Worm (Caenorhabditis elegans): Measurements from ENCODE around the gene K09C8.8.

The K09C8.8 gene

ce11 chrX:10965508-10965907 is 5.2 kb upstream of the K09C8.8 start:
- TF ChIP-seq tag-97 (GFP tag; IDR thresholded peaks at IDR 0.05), result no peak
- peak; percentile 54 for TF ChIP-seq ces-1 (GFP tag; optimal IDR thresholded peaks at IDR 0.05)

- TF ChIP-seq zfp-3 (GFP tag; conservative IDR thresholded peaks at IDR 0.05) (no peak), jun-1 (tag; optimal IDR thresholded peaks at IDR 0.05) (no peak), lir-3 (tag; optimal IDR thresholded peaks at IDR 0.05) (no peak), fos-1 (tag; optimal IDR thresholded peaks at IDR 0.05) (no peak), nhr-6 (tag; optimal IDR thresholded peaks at IDR 0.05) (no peak)
These were observed 4.5 kb upstream of the K09C8.8 start, which contains the start of gene lge-1 for ce11 chrX:10966251-10966650. TSS of gene lge-1 (plus strand) at chrX:10966551.

ce11 chrX:10967698-10968097 is 3.0 kb upstream of the K09C8.8 start, which contains the start of gene K09C8.9:
TSS of gene K09C8.9 (minus strand) at chrX:10967798.
- no peak for TF ChIP-seq ZK546.5 (tag; optimal IDR thresholded peaks at IDR 0.05)
- TF ChIP-seq set-16 (GFP tag; IDR thresholded peaks at IDR 0.05), result no peak
- no peak for TF ChIP-seq rbr-2 (tag; optimal IDR thresholded peaks at IDR 0.05)
- no peak for TF ChIP-seq lsy-2 (tag; optimal IDR thresholded peaks at IDR 0.05)
- TF ChIP-seq egl-43 (GFP tag; IDR thresholded peaks at IDR 0.05), result no peak
- no peak for TF ChIP-seq madf-5 (GFP tag; IDR thresholded peaks at IDR 0.05)
- TF ChIP-seq zip-2 (tag; optimal IDR thresholded peaks at IDR 0.05), result no peak
- no peak for TF ChIP-seq pha-4 (GFP tag; IDR thresholded peaks at IDR 0.05)
- TF ChIP-seq pha-4 (tag; optimal IDR thresholded peaks at IDR 0.05), result no peak
- no peak for TF ChIP-seq nhr-76 (tag; optimal IDR thresholded peaks at IDR 0.05)
- no peak for TF ChIP-seq egl-27 (tag; optimal IDR thresholded peaks at IDR 0.05)
- no peak for TF ChIP-seq nhr-237 (tag; optimal IDR thresholded peaks at IDR 0.05)

- TF ChIP-seq mxl-2 (GFP tag; conservative IDR thresholded peaks at IDR 0.05) (no peak), aha-1 (tag) (peak; percentile 71), unc-62 (GFP tag; optimal IDR thresholded peaks at IDR 0.05 in 1 of 2) (peak in 1 of 2 experiments; percentile 85), unc-62 (tag; optimal IDR thresholded peaks at IDR 0.05) (no peak)
These were observed 389 bp downstream of the K09C8.8 start for ce11 chrX:10971118-10971517.

- TF ChIP-seq lsy-2 (tag; optimal IDR thresholded peaks at IDR 0.05), result no peak
- no peak for TF ChIP-seq daf-16 (GFP tag; optimal IDR thresholded peaks at IDR 0.05)
- peak; percentile 93 for TF ChIP-seq daf-16 (tag; optimal IDR thresholded peaks at IDR 0.05)
- no peak for TF ChIP-seq R02D3.7 (tag; optimal IDR thresholded peaks at IDR 0.05)
- TF ChIP-seq hif-1 (tag; optimal IDR thresholded peaks at IDR 0.05), result no peak
These were observed 5.9 kb downstream of the K09C8.8 start for ce11 chrX:10976447-10977196.

ce11 chrX:10979186-10979585 is 8.5 kb downstream of the K09C8.8 start, which contains the start of gene pxn-2:
TSS of gene pxn-2 (minus strand) at chrX:10979286.
- TF ChIP-seq T26A8.4 (GFP tag; IDR thresholded peaks at IDR 0.05), result no peak
- TF ChIP-seq nhr-10 (tag; optimal IDR thresholded peaks at IDR 0.05), result no peak
- no peak for TF ChIP-seq mxl-2 (GFP tag; conservative IDR thresholded peaks at IDR 0.05)
- TF ChIP-seq ctbp-1 (GFP tag; IDR thresholded peaks at IDR 0.05), result no peak
- peak in 1 of 2 experiments; percentile 16 for TF ChIP-seq unc-62 (GFP tag; optimal IDR thresholded peaks at IDR 0.05 in 1 of 2)
- TF ChIP-seq unc-62 (tag; optimal IDR thresholded peaks at IDR 0.05), result no peak

ce11 chrX:10981374-10981773 is 10.6 kb downstream of the K09C8.8 start:
- TF ChIP-seq zag-1 (tag; optimal IDR thresholded peaks at IDR 0.05) (no peak), dmd-6 (GFP tag; IDR thresholded peaks at IDR 0.05) (peak; percentile 43), daf-16 (GFP tag; optimal IDR thresholded peaks at IDR 0.05) (peak in 1 of 2 experiments; percentile 25), daf-16 (tag; optimal IDR thresholded peaks at IDR 0.05) (peak; percentile 87), aha-1 (tag) (peak; percentile 62)
